Worm (Caenorhabditis elegans): ENCODE measurements around the gene Y53C12A.11.

- TF ChIP-seq ama-1 (optimal IDR thresholded peaks at IDR 0.05) (no peak), snpc-1.2 (GFP tag; IDR thresholded peaks at IDR 0.05) (no peak)
Observed at ce11 chrII:9684175-9684574, 34.3 kb downstream of the Y53C12A.11 start.

All from whole organism, L4 larva.